Worm (Caenorhabditis elegans): Measurements from ENCODE around the gene C04G6.6.

- no peak for TF ChIP-seq aly-2 (tag; optimal IDR thresholded peaks at IDR 0.05)
- no peak for TF ChIP-seq nhr-67 (tag; optimal IDR thresholded peaks at IDR 0.05)
- no peak for TF ChIP-seq nhr-12 (tag; optimal IDR thresholded peaks at IDR 0.05)
Measured at ce11 chrII:5093945-5094344, 5.6 kb downstream of the C04G6.6 start, which contains the start of gene C04G6.13.
